Worm (Caenorhabditis elegans) whole organism, L4/young adult: Measurements from ENCODE around the gene C13A2.12.

Source experiments
- W03F9.2 ChIP-seq: fragments of 150-350 bp; optimal IDR thresholded peaks from 2 replicates; lab custom pipeline; 2014; ENCODE audit warnings: missing biosample characterization, missing genetic modification characterization
- dao-5 ChIP-seq: sonication (generic microtip); optimal IDR thresholded peaks from 2 replicates; lab custom pipeline; 2016; ENCODE audit warnings: missing genotype, missing genetic modification characterization, moderate library complexity, missing compliant biosample characterization
- him-1 ChIP-seq: sonication (generic microtip); optimal IDR thresholded peaks from 2 replicates; lab custom pipeline; 2016; ENCODE audit warnings: missing genotype, missing genetic modification reagents, missing genetic modification characterization, missing compliant biosample characterization

C13A2.12 gene

DNA sequence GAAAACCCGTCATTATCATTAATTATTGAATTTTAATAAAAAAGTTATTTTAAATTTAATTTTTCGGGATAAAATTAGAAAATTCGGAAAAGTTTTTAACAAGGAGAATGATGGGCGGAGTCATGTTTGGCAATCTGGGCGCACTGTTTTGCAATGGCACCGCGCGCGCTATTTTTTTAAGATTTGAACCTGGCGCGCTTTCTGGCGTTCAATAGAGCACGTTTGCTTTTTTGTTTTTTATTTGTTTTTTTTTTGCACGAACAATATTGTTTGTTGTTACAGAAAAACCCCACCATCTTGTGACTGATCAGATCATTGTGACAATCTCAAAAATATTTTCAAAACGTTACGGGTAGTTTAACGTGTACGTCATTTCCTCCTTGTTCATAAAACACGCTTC lies 21.9 kb upstream of the C13A2.12 start, which contains the start of gene hyls-1:
TSS of gene hyls-1 (plus strand) at position 249 of the 400 bp plus-strand sequence.
- TF ChIP-seq him-1 (tag; lab: Kevin White, UChicago) (no peak), W03F9.2 (peak; percentile 88), dao-5 (no peak)

DNA sequence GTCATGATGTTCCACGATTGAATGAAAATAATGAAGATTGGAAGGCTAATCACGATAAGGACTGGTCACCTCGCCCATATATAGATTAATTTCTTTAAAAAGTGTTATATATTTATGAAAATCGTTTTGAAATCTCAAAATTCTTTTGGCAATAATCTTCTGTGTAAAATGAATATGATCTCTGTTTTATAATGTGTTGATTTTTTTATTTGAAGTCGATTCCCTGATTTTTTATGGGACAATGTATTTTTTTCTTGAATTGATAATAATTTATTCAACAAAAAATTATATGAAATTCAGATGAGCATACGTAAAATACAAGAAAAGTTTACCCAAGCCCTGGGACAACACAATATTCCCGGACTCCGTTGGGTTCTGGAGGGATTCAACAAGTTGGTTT lies 19.6 kb upstream of the C13A2.12 start, which contains the start of gene C05C8.1:
TSS of gene C05C8.1 (plus strand) at position 301 of the 400 bp plus-strand sequence.
- TF ChIP-seq dao-5 = no peak
- no peak for TF ChIP-seq him-1 (tag; lab: Kevin White, UChicago)
- no peak for TF ChIP-seq W03F9.2

DNA sequence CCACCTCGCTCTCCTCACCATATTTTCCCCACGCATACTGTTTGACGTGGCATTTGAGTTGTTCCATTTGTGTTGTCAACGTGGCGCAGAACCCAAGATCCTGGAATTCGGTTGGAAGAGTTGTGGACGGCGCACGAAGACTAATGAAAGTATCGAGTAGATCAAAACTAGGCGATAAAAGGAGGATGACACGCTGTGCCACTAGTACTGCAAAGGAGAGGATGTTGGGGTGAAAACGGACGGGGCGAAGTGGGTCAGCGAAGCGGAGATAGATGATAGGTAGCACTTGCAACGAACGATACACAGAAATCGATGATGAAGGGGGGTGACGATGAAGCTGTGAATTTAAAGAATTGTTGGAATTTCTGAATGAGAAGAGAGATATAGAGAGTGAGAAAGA lies 12.1 kb upstream of the C13A2.12 start, which contains the start of gene C05C8.7:
TSS of gene C05C8.7 (minus strand) at position 100 of the 400 bp plus-strand sequence.
- TF ChIP-seq dao-5 = no peak
- no peak for TF ChIP-seq him-1 (tag; lab: Kevin White, UChicago)
- TF ChIP-seq W03F9.2 = no peak

DNA sequence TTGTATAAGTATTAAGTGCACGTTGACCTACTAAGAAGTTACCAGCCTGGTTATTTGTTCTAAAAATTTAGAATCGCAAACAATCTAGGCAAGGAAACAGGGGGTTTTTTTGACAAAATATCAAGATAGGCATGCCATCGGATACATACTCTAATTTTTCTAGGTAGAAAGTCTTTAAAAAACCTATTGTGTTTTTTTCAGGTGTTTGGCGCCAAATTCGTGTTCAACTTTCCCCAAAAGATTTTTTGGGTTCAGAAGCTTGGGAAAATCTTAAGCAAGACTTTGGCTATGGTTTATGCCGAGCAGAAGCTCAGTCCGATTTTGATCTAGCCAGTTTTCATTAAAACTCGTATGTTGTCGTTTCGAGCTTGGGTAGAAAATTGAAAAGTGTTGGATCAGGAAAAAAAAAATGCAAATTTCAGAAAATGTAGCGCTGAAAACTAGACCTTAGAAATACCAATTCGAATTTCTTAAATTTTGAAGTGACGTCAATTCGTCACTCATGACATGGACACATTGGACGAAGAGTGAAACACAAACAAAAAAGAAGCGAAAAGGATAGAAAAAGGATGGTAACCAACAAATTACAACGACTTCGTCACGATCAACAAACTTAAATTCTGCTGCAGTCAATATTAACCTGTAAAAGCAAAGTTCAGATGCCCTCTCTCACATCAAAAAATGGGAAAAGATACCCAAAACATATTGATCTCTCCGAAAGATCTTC lies 10.7 kb upstream of the C13A2.12 start:
- TF ChIP-seq dao-5 = no peak
- TF ChIP-seq W03F9.2 = no peak
- no peak for TF ChIP-seq him-1 (tag; lab: Kevin White, UChicago)

DNA sequence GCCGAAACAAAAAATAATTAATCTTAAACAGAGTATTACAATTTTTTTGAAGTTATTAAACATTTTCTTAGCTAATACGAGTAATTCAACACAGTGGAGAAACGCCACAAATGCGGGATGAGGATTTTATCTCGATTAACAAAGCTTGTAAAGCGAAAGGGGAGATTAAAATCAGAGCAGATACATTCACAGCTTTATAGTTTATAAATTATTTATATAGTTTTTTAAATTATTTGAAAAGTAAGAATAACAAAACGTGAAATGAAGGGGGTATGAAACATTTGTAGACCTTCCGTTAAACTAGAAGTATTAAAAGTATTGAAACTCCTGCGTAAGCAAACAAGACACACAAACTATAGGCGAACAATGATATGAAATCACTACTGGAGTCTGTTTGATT lies 4.0 kb upstream of the C13A2.12 start, which contains the start of gene C05C8.8:
TSS of gene C05C8.8 (minus strand) at position 101 of the 400 bp plus-strand sequence.
- TF ChIP-seq W03F9.2 = no peak
- no peak for TF ChIP-seq him-1 (tag; lab: Kevin White, UChicago)
- no peak for TF ChIP-seq dao-5

DNA sequence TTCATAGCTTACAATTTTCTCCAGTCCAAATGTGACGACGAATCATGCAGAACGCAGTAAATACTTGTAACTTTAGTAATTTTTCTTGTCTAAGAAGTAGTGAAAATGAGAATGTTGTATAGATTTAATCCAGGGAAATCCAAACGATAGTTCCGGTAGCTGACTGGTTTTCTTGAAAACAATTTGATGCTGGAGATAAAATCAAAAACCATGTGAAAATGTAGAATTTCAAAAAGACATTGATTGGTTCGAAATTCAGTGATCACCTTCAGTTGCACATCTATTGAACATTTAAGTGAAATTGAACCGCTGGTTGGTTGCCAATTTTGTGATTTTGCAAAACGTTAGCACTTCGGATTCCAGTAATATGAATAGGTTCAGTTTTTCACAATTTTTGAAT lies 5.0 kb downstream of the C13A2.12 start, which contains the start of gene C13A2.9:
TSS of gene C13A2.9 (minus strand) at position 101 of the 400 bp plus-strand sequence.
- no peak for TF ChIP-seq dao-5
- TF ChIP-seq W03F9.2 = no peak

DNA sequence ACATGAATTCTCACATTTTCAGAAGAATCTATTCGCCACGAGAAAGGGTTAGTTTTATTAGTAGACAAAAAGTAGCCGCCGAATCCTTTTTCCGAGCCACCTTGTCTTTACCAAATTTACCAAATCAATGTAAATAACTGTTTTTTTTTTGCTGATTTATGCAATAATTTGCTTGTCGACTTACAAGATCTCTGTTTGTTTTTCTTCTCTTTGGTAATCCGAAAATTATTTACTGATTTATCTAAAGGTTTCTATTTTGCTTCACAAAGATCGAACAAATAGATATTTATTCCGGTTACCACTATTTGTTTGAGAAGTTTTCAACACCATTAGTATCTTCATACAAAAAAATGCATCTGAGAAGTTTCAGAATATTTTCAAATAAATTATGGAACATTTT lies 7.0 kb downstream of the C13A2.12 start, which contains the start of gene C13A2.7:
TSS of gene C13A2.7 (plus strand) at position 301 of the 400 bp plus-strand sequence.
- no peak for TF ChIP-seq W03F9.2
- no peak for TF ChIP-seq dao-5
- no peak for TF ChIP-seq him-1 (tag; lab: Kevin White, UChicago)

DNA sequence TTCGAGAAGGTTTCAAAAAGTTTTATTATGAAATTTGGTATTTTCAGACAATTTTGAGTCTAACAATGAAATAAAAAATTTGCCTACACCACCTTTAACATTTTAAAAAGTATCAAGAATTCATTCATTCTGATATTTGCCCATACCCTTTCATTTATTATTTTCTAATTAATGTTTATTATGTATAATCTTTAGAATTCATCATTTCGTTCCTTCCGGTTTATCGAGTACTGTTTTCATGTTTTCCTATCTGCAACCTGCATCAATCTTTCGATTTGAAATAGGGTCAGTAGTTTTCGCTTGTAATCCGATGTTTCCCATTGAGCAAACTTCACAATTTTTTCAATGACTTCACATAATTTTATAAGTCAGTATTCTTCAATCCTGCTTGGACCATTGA lies 10.3 kb downstream of the C13A2.12 start, which contains the start of gene C13A2.6:
TSS of gene C13A2.6 (plus strand) at position 301 of the 400 bp plus-strand sequence.
- TF ChIP-seq W03F9.2 (no peak), dao-5 (no peak), him-1 (tag; lab: Kevin White, UChicago) (no peak)

DNA sequence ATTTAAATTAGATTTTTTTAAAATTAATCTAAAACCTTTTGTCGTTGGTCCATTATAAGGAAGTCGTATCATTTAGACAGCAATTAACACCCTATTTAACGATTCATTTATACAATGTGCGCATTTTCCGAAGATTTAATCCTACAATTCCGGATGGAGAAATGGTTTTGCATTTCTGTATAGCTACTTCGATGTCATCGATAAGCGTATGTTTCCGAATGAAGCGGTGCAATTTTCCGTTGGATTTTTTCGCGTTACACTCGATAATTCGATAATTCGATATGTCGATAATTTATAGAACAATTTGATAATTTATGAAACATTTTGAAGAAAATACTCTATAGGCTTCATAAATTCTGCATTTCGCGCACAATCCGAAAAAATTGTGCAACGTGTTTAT lies 15.9 kb downstream of the C13A2.12 start, which contains the start of gene C13A2.10:
TSS of gene C13A2.10 (minus strand) at position 101 of the 400 bp plus-strand sequence.
- no peak for TF ChIP-seq him-1 (tag; lab: Kevin White, UChicago)
- TF ChIP-seq dao-5 = no peak
- TF ChIP-seq W03F9.2 = no peak

DNA sequence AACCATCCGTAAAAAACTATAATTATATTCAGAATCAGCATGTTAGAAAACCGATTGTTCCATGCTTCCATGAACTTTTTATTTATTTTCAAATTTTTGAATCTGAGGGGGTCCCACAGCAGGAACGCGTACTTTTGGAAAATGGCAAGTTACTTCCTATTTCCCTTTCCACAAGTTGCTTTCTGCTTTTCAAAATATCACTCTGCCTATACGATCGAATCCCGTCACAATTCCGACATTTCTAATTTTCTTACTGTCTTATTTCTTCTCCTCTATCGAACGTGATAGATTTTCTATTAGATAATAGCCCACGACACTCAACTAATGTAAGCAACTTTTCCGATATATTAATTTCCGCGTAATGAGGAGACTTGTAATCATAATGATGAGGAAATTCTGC lies 16.4 kb downstream of the C13A2.12 start, which contains the start of gene C13A2.5:
TSS of gene C13A2.5 (plus strand) at position 301 of the 400 bp plus-strand sequence.
- TF ChIP-seq W03F9.2 (no peak), him-1 (tag; lab: Kevin White, UChicago) (no peak), dao-5 (no peak)

DNA sequence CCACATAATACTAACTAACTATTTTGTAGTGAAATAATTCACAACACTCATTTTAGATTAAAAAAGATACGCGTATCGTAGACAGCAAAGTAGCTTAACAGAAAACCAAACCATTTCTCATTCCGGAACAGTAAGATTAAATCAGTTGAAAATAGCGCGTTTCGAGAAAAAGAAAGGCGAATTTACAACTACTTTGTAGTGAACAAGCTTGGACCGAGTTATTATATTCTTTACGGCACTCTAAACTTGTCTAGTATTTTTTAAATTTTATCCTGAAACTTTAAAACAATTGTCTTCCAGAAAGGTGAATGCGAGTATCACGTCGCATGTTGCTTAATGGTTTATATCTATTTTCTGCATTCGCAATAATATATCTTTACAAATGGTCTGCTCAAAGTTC lies 20.0 kb downstream of the C13A2.12 start, which contains the start of gene C13A2.4:
TSS of gene C13A2.4 (plus strand) at position 301 of the 400 bp plus-strand sequence.
- no peak for TF ChIP-seq dao-5
- TF ChIP-seq W03F9.2 = no peak

DNA sequence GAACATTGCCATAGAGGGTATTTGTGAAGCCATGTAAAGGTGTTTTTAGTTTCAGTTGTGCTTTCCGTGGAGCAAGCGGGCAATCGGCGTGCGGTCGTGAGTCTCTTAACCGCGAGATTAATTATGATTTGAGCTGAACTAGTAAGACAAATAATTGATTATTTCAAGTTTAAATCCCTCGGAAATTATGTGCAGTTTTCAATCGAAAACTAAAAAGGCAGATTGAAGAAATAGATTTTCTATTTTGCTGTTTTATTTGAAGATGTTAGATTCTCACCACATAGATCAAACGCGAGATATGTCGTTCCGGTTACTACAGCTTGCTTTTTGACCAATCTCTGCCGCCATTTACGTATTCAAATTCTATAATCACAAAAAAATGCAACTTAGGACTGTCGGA lies 23.0 kb downstream of the C13A2.12 start, which contains the start of gene C13A2.3:
TSS of gene C13A2.3 (plus strand) at position 301 of the 400 bp plus-strand sequence.
- no peak for TF ChIP-seq him-1 (tag; lab: Kevin White, UChicago)
- no peak for TF ChIP-seq dao-5
- no peak for TF ChIP-seq W03F9.2

DNA sequence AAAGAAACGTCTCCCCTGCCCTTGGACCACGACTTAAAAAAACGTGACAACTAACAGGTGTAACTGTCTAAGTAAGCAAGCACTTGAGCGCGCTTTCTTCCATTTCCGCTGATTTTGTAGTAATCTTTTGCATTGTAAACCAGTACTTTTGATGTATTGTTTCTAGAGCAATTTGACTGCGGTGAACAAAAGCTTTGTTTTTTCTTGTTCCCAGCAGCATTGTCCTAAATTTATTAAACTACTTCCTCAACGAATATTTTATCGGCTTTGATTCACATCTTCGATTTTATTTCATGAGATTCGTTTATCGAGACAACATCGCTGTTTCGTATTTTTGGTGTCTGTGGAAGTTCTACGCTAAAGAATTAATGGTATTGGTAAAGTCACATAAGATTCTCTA lies 29.6 kb downstream of the C13A2.12 start, which contains the start of gene C13A2.1:
TSS of gene C13A2.1 (plus strand) at position 301 of the 400 bp plus-strand sequence.
- TF ChIP-seq him-1 (tag; lab: Kevin White, UChicago) (no peak), dao-5 (no peak), W03F9.2 (no peak)

DNA sequence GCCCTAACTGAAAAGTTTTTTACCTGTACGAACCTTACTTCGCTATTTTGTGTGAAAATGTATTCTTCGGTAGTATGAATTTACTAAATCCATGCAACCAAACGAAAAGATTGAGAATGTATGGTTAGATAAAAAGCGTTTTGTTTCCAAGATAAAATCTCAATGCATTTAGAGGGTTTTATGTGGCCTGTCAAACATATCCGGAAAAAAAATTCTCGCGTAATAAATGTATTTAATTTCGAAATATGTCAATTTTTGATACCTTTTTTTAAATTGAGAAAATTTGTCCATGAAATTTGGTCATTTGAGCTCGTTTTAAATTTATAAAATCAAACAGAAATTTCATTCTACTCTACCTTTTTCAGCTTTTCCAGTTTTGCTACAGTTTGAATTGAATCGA lies 36.2 kb downstream of the C13A2.12 start, which contains the start of gene F07G11.4:
TSS of gene F07G11.4 (minus strand) at position 101 of the 400 bp plus-strand sequence.
- no peak for TF ChIP-seq W03F9.2
- no peak for TF ChIP-seq him-1 (tag; lab: Kevin White, UChicago)
- TF ChIP-seq dao-5 = no peak

DNA sequence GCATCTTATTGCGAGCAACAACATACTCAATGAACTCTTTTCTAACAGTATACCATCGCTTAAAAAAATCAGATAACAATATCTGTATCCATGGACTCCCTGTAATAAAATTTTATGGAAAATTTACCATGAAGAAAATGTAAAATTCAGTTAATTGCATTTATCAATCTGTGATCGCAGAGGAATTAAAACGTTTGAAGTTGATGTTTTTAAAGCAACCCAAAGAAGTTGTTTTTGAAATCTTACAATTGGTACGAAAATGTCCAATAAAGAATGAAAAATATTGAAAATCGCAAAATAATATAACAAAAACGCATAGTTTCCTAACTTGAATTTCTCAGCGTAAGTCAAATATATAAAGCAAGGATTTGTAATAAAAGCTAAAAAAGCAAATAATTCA lies 38.2 kb downstream of the C13A2.12 start, which contains the start of gene srj-32:
TSS of gene srj-32 (minus strand) at position 101 of the 400 bp plus-strand sequence.
- TF ChIP-seq him-1 (tag; lab: Kevin White, UChicago) = no peak
- no peak for TF ChIP-seq W03F9.2
- TF ChIP-seq dao-5 = no peak
